Worm (Caenorhabditis elegans): ENCODE measurements around the gene Y52E8A.2.
A peak's percentile ranks its signal among the peaks of the same experiment; 100 is the strongest.

Y52E8A.2 gene

ce11 chrII:4299227-4299703, 21.4 kb upstream of the Y52E8A.2 start, which contains the start of gene sco-1 (continued):
- TF ChIP-seq hlh-17 (GFP tag; optimal IDR thresholded peaks at IDR 0.05; ENCODE audit: borderline replicate concordance) (no peak), nhr-76 (tag; optimal IDR thresholded peaks at IDR 0.05) (peak; percentile 65), zag-1 (tag; optimal IDR thresholded peaks at IDR 0.05) (peak; percentile 92), ets-5 (GFP tag; IDR thresholded peaks at IDR 0.05) (no peak), ces-1 (GFP tag; optimal IDR thresholded peaks at IDR 0.05) (peak; percentile 33), nhr-77 (tag; optimal IDR thresholded peaks at IDR 0.05) (peak; percentile 95), ceh-63 (GFP tag; optimal IDR thresholded peaks at IDR 0.05) (peak; percentile 85), elt-3 (tag; optimal IDR thresholded peaks at IDR 0.05) (peak in 3 of 6 experiments; percentile 82 to 97 (median 94)), snpc-4 (tag; optimal IDR thresholded peaks at IDR 0.05) (peak; percentile 78), egl-27 (tag; optimal IDR thresholded peaks at IDR 0.05) (peak; percentile 26 to 56), unc-130 (tag; optimal IDR thresholded peaks at IDR 0.05) (peak; percentile 92), rnt-1 (tag; optimal IDR thresholded peaks at IDR 0.05) (peak; percentile 100), C34B4.2 (tag; optimal IDR thresholded peaks at IDR 0.05) (peak; percentile 79), lin-35 (GFP tag; optimal IDR thresholded peaks at IDR 0.05) (peak; percentile 88 to 91), zip-4 (GFP tag; optimal IDR thresholded peaks at IDR 0.05) (peak; percentile 93), sox-4 (tag; optimal IDR thresholded peaks at IDR 0.05) (peak; percentile 95), efl-3 (GFP tag; optimal IDR thresholded peaks at IDR 0.05) (peak; percentile 90), ceh-88 (GFP tag; IDR thresholded peaks at IDR 0.05) (peak; percentile 92), lin-14 (GFP tag; optimal IDR thresholded peaks at IDR 0.05) (peak; percentile 97), vab-15 (tag; optimal IDR thresholded peaks at IDR 0.05) (peak; percentile 91), nhr-12 (tag; optimal IDR thresholded peaks at IDR 0.05) (peak; percentile 25), nhr-20 (tag; optimal IDR thresholded peaks at IDR 0.05) (peak; percentile 97), nhr-47 (tag; optimal IDR thresholded peaks at IDR 0.05) (peak; percentile 98), nhr-90 (tag; optimal IDR thresholded peaks at IDR 0.05; ENCODE audit: poor library complexity) (peak; percentile 98), lin-39 (tag; optimal IDR thresholded peaks at IDR 0.05) (peak; percentile 92), mef-2 (tag; optimal IDR thresholded peaks at IDR 0.05) (peak; percentile 34), F16B12.6 (tag; optimal IDR thresholded peaks at IDR 0.05) (peak; percentile 71), swsn-7 (tag; optimal IDR thresholded peaks at IDR 0.05) (peak; percentile 96), C16A3.4 (tag; optimal IDR thresholded peaks at IDR 0.05) (peak; percentile 93), jun-1 (tag; optimal IDR thresholded peaks at IDR 0.05) (peak; percentile 93), pqm-1 (tag; optimal IDR thresholded peaks at IDR 0.05) (no peak), nhr-19 (GFP tag; conservative IDR thresholded peaks at IDR 0.05) (peak; percentile 97), lin-15B (tag; optimal IDR thresholded peaks at IDR 0.05) (peak; percentile 95), ztf-11 (tag; optimal IDR thresholded peaks at IDR 0.05) (peak in 1 of 2 experiments; percentile 98), nhr-11 (tag; optimal IDR thresholded peaks at IDR 0.05) (peak; percentile 85), unc-30 (tag; optimal IDR thresholded peaks at IDR 0.05) (no peak), irx-1 (tag; optimal IDR thresholded peaks at IDR 0.05) (peak; percentile 97), efl-1 (optimal IDR thresholded peaks at IDR 0.05) (peak; percentile 93 to 95), efl-1 (GFP tag; optimal IDR thresholded peaks at IDR 0.05 in 1 of 2) (peak; percentile 84 to 99), ztf-4 (tag; optimal IDR thresholded peaks at IDR 0.05) (peak; percentile 87), egl-13 (tag; optimal IDR thresholded peaks at IDR 0.05) (peak; percentile 97), nhr-28 (tag; optimal IDR thresholded peaks at IDR 0.05) (peak; percentile 28), ceh-82 (tag; optimal IDR thresholded peaks at IDR 0.05) (peak; percentile 97 to 98 (median 98)), aly-2 (tag; optimal IDR thresholded peaks at IDR 0.05) (peak; percentile 68), nhr-237 (tag; optimal IDR thresholded peaks at IDR 0.05) (peak; percentile 85), xbp-1 (tag; optimal IDR thresholded peaks at IDR 0.05) (peak; percentile 98), elt-2 (tag; optimal IDR thresholded peaks at IDR 0.05) (peak; percentile 99), skn-1 (tag; optimal IDR thresholded peaks at IDR 0.05) (peak; percentile 95)
